Worm (Caenorhabditis elegans) whole organism, midembryonic: Measurements from ENCODE around the gene C11H1.7.

ENCODE experiments used
- T22C8.4 ChIP-seq: fragments of 200-800 bp; sonication (Bioruptor generic); IDR thresholded peaks from 2 replicates; pipeline ENCODE4 v1.3.6; 2022; ENCODE audit warnings: missing genetic modification characterization, missing compliant biosample characterization
- cog-1 ChIP-seq: sonication (generic microtip); optimal IDR thresholded peaks from 2 replicates; lab custom pipeline; 2016; ENCODE audit warnings: missing genetic modification characterization, missing compliant biosample characterization
- flt-1 ChIP-seq: fragments of 200-800 bp; sonication (Bioruptor generic); IDR thresholded peaks from 2 replicates; pipeline ENCODE4 v1.3.6; 2022; ENCODE audit warnings: missing genetic modification characterization, missing compliant biosample characterization
- klf-2 ChIP-seq: fragments of 200-800 bp; sonication (Bioruptor generic); conservative IDR thresholded peaks from 2 replicates; pipeline ENCODE4 v1.3.6; 2022; ENCODE audit warnings: missing genetic modification reagents, missing genetic modification characterization, missing compliant biosample characterization
- med-1 ChIP-seq: sonication (generic microtip); optimal IDR thresholded peaks from 2 replicates; lab custom pipeline; 2017; ENCODE audit warnings: missing genetic modification characterization, mild to moderate bottlenecking, missing compliant biosample characterization, antibody characterized with exemption, missing genetic modification reagents; ENCODE audit not compliant: insufficient read depth
- ref-1 ChIP-seq: fragments of 200-800 bp; sonication (Bioruptor generic); conservative IDR thresholded peaks from 2 replicates; pipeline ENCODE4 v1.3.6; 2022; ENCODE audit warnings: missing genetic modification reagents, missing genetic modification characterization, missing compliant biosample characterization
- tab-1 ChIP-seq: fragments of 200-800 bp; sonication (Bioruptor generic); IDR thresholded peaks from 2 replicates; pipeline ENCODE4 v1.3.6; 2022; ENCODE audit warnings: missing genetic modification characterization, missing compliant biosample characterization
- ztf-23 ChIP-seq: fragments of 200-800 bp; sonication (Bioruptor generic); IDR thresholded peaks from 2 replicates; pipeline ENCODE4 v1.3.6; 2022; ENCODE audit warnings: missing genetic modification reagents, missing genetic modification characterization, missing compliant biosample characterization
- ztf-29 ChIP-seq: fragments of 200-800 bp; sonication (Bioruptor generic); IDR thresholded peaks from 2 replicates; pipeline ENCODE4 v1.3.6; 2022; ENCODE audit warnings: missing genetic modification reagents, missing genetic modification characterization, missing compliant biosample characterization

C11H1.7 gene

ce11 chrX:14366081-14366480 is 38.9 kb downstream of the C11H1.7 start:
- TF ChIP-seq klf-2 (GFP tag; lab: Robert Waterston, UW) = no peak
- no peak for TF ChIP-seq ref-1 (GFP tag; lab: Robert Waterston, UW)
- TF ChIP-seq tab-1 (GFP tag; lab: Robert Waterston, UW) = no peak
- TF ChIP-seq T22C8.4 (GFP tag; lab: Robert Waterston, UW) = no peak
- TF ChIP-seq flt-1 (GFP tag; lab: Robert Waterston, UW) = no peak
- no peak for TF ChIP-seq med-1 (GFP tag; lab: Kevin White, UChicago)
- TF ChIP-seq ztf-29 (GFP tag; lab: Robert Waterston, UW) = no peak
- TF ChIP-seq ztf-23 (GFP tag; lab: Robert Waterston, UW) = no peak

DNA sequence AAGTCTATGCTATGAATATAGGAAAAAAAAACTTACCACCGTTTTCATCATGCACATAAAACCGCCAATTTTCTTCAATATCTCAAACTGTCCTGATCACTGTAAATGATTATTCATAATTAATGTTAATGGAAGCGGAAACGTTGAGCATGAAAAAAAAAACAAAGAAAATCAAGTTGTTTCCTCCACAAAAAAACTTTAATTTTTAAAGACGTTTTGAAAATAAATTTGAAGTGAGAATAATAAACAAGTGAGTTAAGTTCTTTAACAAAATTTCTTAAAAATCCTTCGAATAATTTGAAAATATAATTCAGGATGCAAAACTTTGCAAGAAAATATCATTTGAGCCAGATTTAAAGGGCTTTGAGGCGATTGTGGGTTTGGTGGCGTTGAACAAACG is 43.1 kb downstream of the C11H1.7 start, which contains the start of gene irk-3:
TSS of gene irk-3 (minus strand) at position 101 of the 400 bp plus-strand sequence.
- TF ChIP-seq cog-1 (tag; lab: Kevin White, UChicago) = no peak
- TF ChIP-seq klf-2 (GFP tag; lab: Robert Waterston, UW) = no peak
- no peak for TF ChIP-seq T22C8.4 (GFP tag; lab: Robert Waterston, UW)
- TF ChIP-seq ztf-29 (GFP tag; lab: Robert Waterston, UW) = no peak
- TF ChIP-seq flt-1 (GFP tag; lab: Robert Waterston, UW) = no peak
- no peak for TF ChIP-seq ref-1 (GFP tag; lab: Robert Waterston, UW)
- no peak for TF ChIP-seq ztf-23 (GFP tag; lab: Robert Waterston, UW)
- no peak for TF ChIP-seq tab-1 (GFP tag; lab: Robert Waterston, UW)
- TF ChIP-seq med-1 (GFP tag; lab: Kevin White, UChicago) = no peak

ce11 chrX:14377169-14377568 is 50.0 kb downstream of the C11H1.7 start, which contains the start of gene Y60A9A.1:
TSS of gene Y60A9A.1 (minus strand) at chrX:14377269.
- TF ChIP-seq ref-1 (GFP tag; lab: Robert Waterston, UW) = no peak
- no peak for TF ChIP-seq ztf-29 (GFP tag; lab: Robert Waterston, UW)
- TF ChIP-seq ztf-23 (GFP tag; lab: Robert Waterston, UW) = no peak
- TF ChIP-seq med-1 (GFP tag; lab: Kevin White, UChicago) = no peak
- no peak for TF ChIP-seq T22C8.4 (GFP tag; lab: Robert Waterston, UW)
- TF ChIP-seq cog-1 (tag; lab: Kevin White, UChicago) = no peak
- TF ChIP-seq tab-1 (GFP tag; lab: Robert Waterston, UW) = no peak
- TF ChIP-seq flt-1 (GFP tag; lab: Robert Waterston, UW) = no peak
- TF ChIP-seq klf-2 (GFP tag; lab: Robert Waterston, UW) = no peak
